Fruit fly (Drosophila melanogaster) whole organism, pupa: ENCODE results near the gene ddbt.

Experiments
- CG17806 ChIP-seq: fragments of 200-800 bp; sonication (Bioruptor generic); optimal IDR thresholded peaks from 2 replicates; lab custom pipeline; 2018; ENCODE audit warnings: missing biosample characterization, mild to moderate bottlenecking, missing genetic modification characterization, moderate library complexity
- EcR ChIP-seq: fragments of 200-800 bp; sonication (Bioruptor generic); optimal IDR thresholded peaks from 3 replicates; lab custom pipeline; 2019; ENCODE audit warnings: missing biosample characterization, missing genetic modification characterization, mild to moderate bottlenecking, moderate library complexity, missing genetic modification reagents
- Pif1A ChIP-seq: fragments of 200-800 bp; sonication (Bioruptor generic); optimal IDR thresholded peaks from 3 replicates; lab custom pipeline; 2016; ENCODE audit warnings: missing biosample characterization, missing genetic modification characterization

dm6 chr3L:274855-275254 lies 42.0 kb upstream of the ddbt start, which contains the start of gene ttm2:
- no peak for TF ChIP-seq Pif1A
- no peak for TF ChIP-seq CG17806 (tag; lab: Kevin White, UChicago)
- TF ChIP-seq EcR (GFP tag; lab: Kevin White, UChicago) = no peak
